Fruit fly (Drosophila melanogaster) whole organism, embryonic: ENCODE results near the gene Ran-like.
A peak's percentile ranks its signal among the peaks of the same experiment; 100 is the strongest.

Experiments used
- ATbp ChIP-seq: fragments of 200-800 bp; sonication (Bioruptor generic); optimal IDR thresholded peaks from 2 replicates; lab custom pipeline; 2017; ENCODE audit warnings: missing biosample characterization, mild to moderate bottlenecking, missing genetic modification characterization, missing genetic modification reagents
- BtbVII ChIP-seq: fragments of 200-800 bp; sonication (Bioruptor generic); optimal IDR thresholded peaks from 3 replicates; lab custom pipeline; 2017; ENCODE audit warnings: missing biosample characterization, mild to moderate bottlenecking, missing genetic modification characterization
- C15 ChIP-seq: fragments of 200-800 bp; sonication (Bioruptor generic); IDR thresholded peaks from 3 replicates; pipeline ENCODE4 v1.3.6; 2022; ENCODE audit warnings: missing biosample characterization, missing genetic modification characterization
- CG12104 ChIP-seq: fragments of 200-800 bp; sonication (Bioruptor generic); optimal IDR thresholded peaks from 3 replicates; lab custom pipeline; 2016; ENCODE audit warnings: missing biosample characterization, missing genetic modification characterization
- CG12155 ChIP-seq: fragments of 200-800 bp; sonication (Bioruptor generic); optimal IDR thresholded peaks from 3 replicates; lab custom pipeline; 2016; ENCODE audit warnings: missing biosample characterization, missing genetic modification characterization
- CG12744 ChIP-seq: fragments of 200-800 bp; sonication (Bioruptor generic); optimal IDR thresholded peaks from 2 replicates; lab custom pipeline; 2016; ENCODE audit warnings: missing biosample characterization, missing genetic modification characterization
- CG12942 ChIP-seq: fragments of 200-800 bp; sonication (Bioruptor generic); optimal IDR thresholded peaks from 3 replicates; lab custom pipeline; 2016; ENCODE audit warnings: missing biosample characterization, missing genetic modification characterization
- CG15269 ChIP-seq: fragments of 200-800 bp; sonication (Bioruptor generic); optimal IDR thresholded peaks from 2 replicates; lab custom pipeline; 2018; ENCODE audit warnings: missing biosample characterization, mild to moderate bottlenecking, missing genetic modification characterization, moderate library complexity
- CG17912 ChIP-seq: fragments of 200-800 bp; sonication (Bioruptor generic); optimal IDR thresholded peaks from 2 replicates; lab custom pipeline; 2018; ENCODE audit warnings: missing biosample characterization, mild to moderate bottlenecking, missing genetic modification characterization
- CG1832 ChIP-seq: fragments of 200-800 bp; sonication (Bioruptor generic); optimal IDR thresholded peaks from 2 replicates; lab custom pipeline; 2017; ENCODE audit warnings: missing biosample characterization, mild to moderate bottlenecking, missing genetic modification characterization, inconsistent platforms
- CG2129 ChIP-seq: fragments of 200-800 bp; sonication (Bioruptor generic); IDR thresholded peaks from 2 replicates; pipeline ENCODE4 v1.3.6; 2022; ENCODE audit warnings: missing biosample characterization, missing genetic modification characterization; ENCODE audit not compliant: partially characterized antibody
- CG2712 ChIP-seq: fragments of 200-800 bp; optimal IDR thresholded peaks from 3 replicates; lab custom pipeline; 2019; ENCODE audit warnings: missing biosample characterization, mild to moderate bottlenecking, missing genetic modification characterization, moderate library complexity
- CG6654 ChIP-seq: fragments of 200-800 bp; sonication (Bioruptor generic); optimal IDR thresholded peaks from 2 replicates; lab custom pipeline; 2017; ENCODE audit warnings: missing biosample characterization, mild to moderate bottlenecking, missing genetic modification characterization
- CG6765 ChIP-seq: fragments of 200-800 bp; sonication (Bioruptor generic); optimal IDR thresholded peaks from 3 replicates; lab custom pipeline; 2017; ENCODE audit warnings: missing biosample characterization, mild to moderate bottlenecking, missing genetic modification characterization
- CG8089 ChIP-seq: fragments of 200-800 bp; sonication (Bioruptor generic); optimal IDR thresholded peaks from 3 replicates; lab custom pipeline; 2016; ENCODE audit warnings: missing biosample characterization, missing genetic modification characterization
- CG8388 ChIP-seq: fragments of 200-800 bp; sonication (Bioruptor generic); optimal IDR thresholded peaks from 2 replicates; lab custom pipeline; 2019; ENCODE audit warnings: missing biosample characterization, mild to moderate bottlenecking, missing genetic modification characterization, moderate library complexity
- CG8944 ChIP-seq: fragments of 200-800 bp; sonication (Bioruptor generic); optimal IDR thresholded peaks from 3 replicates; lab custom pipeline; 2016; ENCODE audit warnings: missing biosample characterization, missing genetic modification characterization
- CG9215 ChIP-seq: fragments of 200-800 bp; sonication (Bioruptor generic); IDR thresholded peaks from 2 replicates; pipeline ENCODE4 v1.3.6; 2022; ENCODE audit warnings: missing biosample characterization, missing genetic modification characterization
- CG9817 ChIP-seq: fragments of 200-800 bp; sonication (Bioruptor generic); optimal IDR thresholded peaks from 2 replicates; lab custom pipeline; 2018; ENCODE audit warnings: missing biosample characterization, mild to moderate bottlenecking, missing genetic modification characterization, moderate library complexity
- CoRest ChIP-seq: fragments of 200-800 bp; sonication (Bioruptor generic); optimal IDR thresholded peaks from 3 replicates; lab custom pipeline; 2018; ENCODE audit warnings: missing biosample characterization, mild to moderate bottlenecking, missing genetic modification characterization, moderate library complexity
- Dfd ChIP-seq, 2 experiments: fragments of >200 bp; optimal IDR thresholded peaks; 2 replicates each; lab custom pipeline; 2017; ENCODE audit warnings: missing biosample characterization in 2 of 2, missing genetic modification characterization in 2 of 2
- Fer3 ChIP-seq: fragments of 200-800 bp; sonication (Bioruptor generic); optimal IDR thresholded peaks from 2 replicates; lab custom pipeline; 2018; ENCODE audit warnings: missing biosample characterization, mild to moderate bottlenecking, missing genetic modification characterization, moderate library complexity
- Hand ChIP-seq: fragments of 200-800 bp; sonication (Bioruptor generic); optimal IDR thresholded peaks from 2 replicates; lab custom pipeline; 2017; ENCODE audit warnings: mild to moderate bottlenecking, missing biosample characterization, missing genetic modification reagents, missing genetic modification characterization
- Meics ChIP-seq: fragments of 200-800 bp; sonication (Bioruptor generic); optimal IDR thresholded peaks from 2 replicates; lab custom pipeline; 2017; ENCODE audit warnings: missing biosample characterization, mild to moderate bottlenecking, missing genetic modification characterization
- Nf-YA ChIP-seq: fragments of 200-800 bp; sonication (Bioruptor generic); IDR thresholded peaks from 2 replicates; pipeline ENCODE4 v1.3.6; 2022; ENCODE audit warnings: missing biosample characterization, missing genetic modification characterization
- Rfx ChIP-seq: fragments of 200-800 bp; sonication (Bioruptor generic); IDR thresholded peaks from 2 replicates; pipeline ENCODE4 v1.3.6; 2022; ENCODE audit warnings: missing biosample characterization, missing genetic modification characterization
- ab ChIP-seq: fragments of 200-800 bp; sonication (Bioruptor generic); optimal IDR thresholded peaks from 2 replicates; lab custom pipeline; 2016; ENCODE audit warnings: missing biosample characterization, missing genetic modification characterization
- bab2 ChIP-seq: fragments of 200-800 bp; sonication (Bioruptor generic); optimal IDR thresholded peaks from 2 replicates; lab custom pipeline; 2016; ENCODE audit warnings: missing biosample characterization, missing genetic modification characterization
- caup ChIP-seq: fragments of 200-800 bp; sonication (Bioruptor generic); optimal IDR thresholded peaks from 3 replicates; lab custom pipeline; 2017; ENCODE audit warnings: missing biosample characterization, mild to moderate bottlenecking, missing genetic modification characterization, moderate library complexity; ENCODE audit not compliant: severe bottlenecking
- croc ChIP-seq: fragments of 200-800 bp; sonication (Bioruptor generic); conservative IDR thresholded peaks from 3 replicates; pipeline ENCODE4 v1.3.6; 2022; ENCODE audit warnings: missing biosample characterization, missing genetic modification characterization
- dati ChIP-seq: fragments of 200-800 bp; sonication (Bioruptor generic); IDR thresholded peaks from 2 replicates; pipeline ENCODE4 v1.3.6; 2022; ENCODE audit warnings: missing biosample characterization, missing genetic modification characterization
- hb ChIP-seq: fragments of 200-800 bp; sonication (Bioruptor generic); IDR thresholded peaks from 3 replicates; pipeline ENCODE4 v1.3.6; 2022; ENCODE audit warnings: missing biosample characterization, missing genetic modification characterization; ENCODE audit not compliant: partially characterized antibody
- knrl ChIP-seq: fragments of 200-800 bp; sonication (Bioruptor generic); IDR thresholded peaks from 3 replicates; pipeline ENCODE4 v1.3.6; 2022; ENCODE audit warnings: missing biosample characterization, missing genetic modification characterization; ENCODE audit not compliant: partially characterized antibody
- lbe ChIP-seq: fragments of 200-800 bp; sonication (Bioruptor generic); optimal IDR thresholded peaks from 2 replicates; lab custom pipeline; 2016; ENCODE audit warnings: missing biosample characterization, mild to moderate bottlenecking, missing genetic modification characterization
- maf-S ChIP-seq: fragments of 200-800 bp; sonication (Bioruptor generic); optimal IDR thresholded peaks from 2 replicates; lab custom pipeline; 2016; ENCODE audit warnings: missing biosample characterization, missing genetic modification characterization
- pb ChIP-seq: fragments of 200-800 bp; sonication (Bioruptor generic); optimal IDR thresholded peaks from 3 replicates; lab custom pipeline; 2016; ENCODE audit warnings: missing biosample characterization, missing genetic modification characterization
- pfk ChIP-seq: fragments of 200-800 bp; sonication (Bioruptor generic); optimal IDR thresholded peaks from 2 replicates; lab custom pipeline; 2018; ENCODE audit warnings: missing biosample characterization, mild to moderate bottlenecking, missing genetic modification characterization, moderate library complexity
- pnt ChIP-seq: fragments of 200-800 bp; sonication (Bioruptor generic); optimal IDR thresholded peaks from 3 replicates; lab custom pipeline; 2016; ENCODE audit warnings: missing biosample characterization, missing genetic modification characterization
- ro ChIP-seq: fragments of 200-800 bp; sonication (Bioruptor generic); IDR thresholded peaks from 2 replicates; pipeline ENCODE4 v1.3.6; 2022; ENCODE audit warnings: missing biosample characterization, missing genetic modification characterization
- sc ChIP-seq, 3 experiments: fragments of >200 bp in 2 of 3; fragments of 200-800 bp in 1 of 3; sonication (Bioruptor generic) in 1 of 3; optimal IDR thresholded peaks; 2 replicates in 2 of 3; 3 replicates in 1 of 3; lab custom pipeline; 2017; ENCODE audit warnings: mild to moderate bottlenecking in 1 of 3, missing biosample characterization in 1 of 3, missing genetic modification characterization in 1 of 3, missing genetic modification reagents in 1 of 3
- slp2 ChIP-seq: fragments of 200-800 bp; sonication (Bioruptor generic); optimal IDR thresholded peaks from 2 replicates; lab custom pipeline; 2016; ENCODE audit warnings: missing biosample characterization, missing genetic modification characterization
- sna ChIP-seq: fragments of 200-800 bp; sonication (Bioruptor generic); IDR thresholded peaks from 2 replicates; pipeline ENCODE4 v1.3.6; 2022; ENCODE audit warnings: missing biosample characterization, missing genetic modification characterization; ENCODE audit not compliant: partially characterized antibody
- so ChIP-seq: fragments of 200-800 bp; sonication (Bioruptor generic); IDR thresholded peaks from 3 replicates; pipeline ENCODE4 v1.3.6; 2022; ENCODE audit warnings: missing biosample characterization, missing genetic modification characterization
- sr ChIP-seq: fragments of 200-800 bp; sonication (Bioruptor generic); IDR thresholded peaks from 3 replicates; pipeline ENCODE4 v1.3.6; 2022; ENCODE audit warnings: missing biosample characterization, missing genetic modification characterization
- tap ChIP-seq: fragments of 200-800 bp; optimal IDR thresholded peaks from 3 replicates; lab custom pipeline; 2019; ENCODE audit warnings: missing biosample characterization, mild to moderate bottlenecking, missing genetic modification characterization, moderate library complexity
- tna ChIP-seq: fragments of 200-800 bp; sonication (Bioruptor generic); IDR thresholded peaks from 2 replicates; pipeline ENCODE4 v1.3.6; 2022; ENCODE audit warnings: missing biosample characterization, missing genetic modification characterization; ENCODE audit not compliant: partially characterized antibody
- wdn ChIP-seq: fragments of 200-800 bp; sonication (Bioruptor generic); IDR thresholded peaks from 2 replicates; pipeline ENCODE4 v1.3.6; 2022; ENCODE audit warnings: missing biosample characterization, missing genetic modification characterization
- wek ChIP-seq: fragments of 200-800 bp; sonication (Bioruptor generic); optimal IDR thresholded peaks from 3 replicates; lab custom pipeline; 2018; ENCODE audit warnings: missing biosample characterization, mild to moderate bottlenecking, missing genetic modification characterization, moderate library complexity
- z ChIP-seq: fragments of 200-800 bp; sonication (Bioruptor generic); IDR thresholded peaks from 3 replicates; pipeline ENCODE4 v1.3.6; 2022; ENCODE audit warnings: missing biosample characterization, missing genetic modification characterization

Gene Ran-like

DNA sequence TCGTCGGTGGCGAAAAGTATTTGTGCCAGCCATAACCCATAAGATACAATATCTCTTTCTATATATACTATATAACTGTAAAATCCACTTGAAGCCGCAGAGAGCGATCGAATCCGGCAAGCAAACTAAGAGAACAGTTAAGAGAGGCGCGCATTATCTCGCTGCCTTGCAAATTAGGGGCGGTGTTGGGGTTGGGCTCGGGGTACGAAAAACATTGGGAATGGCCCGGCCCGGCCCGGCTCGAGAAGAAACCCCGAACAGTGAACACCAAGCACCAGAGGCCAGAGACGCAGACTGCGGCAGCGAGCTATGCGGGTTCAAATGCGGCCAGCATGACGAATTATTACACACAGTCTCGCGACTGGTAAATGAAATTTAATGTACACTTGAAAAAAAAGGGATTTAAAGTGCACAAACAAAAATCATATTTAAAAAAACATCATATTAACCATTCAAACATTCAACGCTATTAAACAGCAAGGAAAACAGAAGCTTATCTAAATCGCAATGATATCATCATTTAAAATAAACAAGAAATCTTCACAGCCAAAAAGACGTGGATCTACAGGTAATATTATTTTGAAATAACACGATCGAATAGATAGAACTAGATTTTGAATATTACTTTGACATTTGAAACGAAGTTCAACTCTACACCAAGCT is 47.3 kb upstream of the Ran-like start (continued):
- TF ChIP-seq wdn (GFP tag; lab: Robert Waterston, UW) = 0 out of 2 replicates have a peak, but pooled peaks have one; percentile 5
- no peak for TF ChIP-seq CG6765 (GFP tag; lab: Kevin White, UChicago)
- peak; percentile 4 for TF ChIP-seq CG12155 (GFP tag; lab: Kevin White, UChicago)
- TF ChIP-seq tna (GFP tag; lab: Robert Waterston, UW) = no peak
- TF ChIP-seq CG12104 = peak; percentile 63
- TF ChIP-seq CG9215 (GFP tag; lab: Robert Waterston, UW) = no peak
- no peak for TF ChIP-seq Hand
- TF ChIP-seq BtbVII = no peak
- no peak for TF ChIP-seq CG17912 (GFP tag; lab: Kevin White, UChicago)
- no peak for TF ChIP-seq sna (GFP tag; lab: Robert Waterston, UW)
- TF ChIP-seq croc (GFP tag; lab: Robert Waterston, UW) = no peak
- no peak for TF ChIP-seq CG8089
- no peak for TF ChIP-seq tap (tag; lab: Kevin White, UChicago)
- TF ChIP-seq CG12942 = no peak
- no peak for TF ChIP-seq CG8944 (GFP tag; lab: Kevin White, UChicago)
- TF ChIP-seq ATbp (GFP tag; lab: Kevin White, UChicago) = no peak
- TF ChIP-seq lbe = peak; percentile 74
- TF ChIP-seq Nf-YA (GFP tag; lab: Robert Waterston, UW) = peak; percentile 53; the same call in 1 of the 2 replicates
- no peak for TF ChIP-seq maf-S
- TF ChIP-seq so (GFP tag; lab: Robert Waterston, UW) = 0 out of 3 replicates have a peak, but pooled peaks have one; percentile 25
- TF ChIP-seq bab2 (GFP tag; lab: Kevin White, UChicago) = no peak
- 0 out of 3 replicates have a peak, but pooled peaks have one; percentile 39 for TF ChIP-seq C15 (GFP tag; lab: Robert Waterston, UW)
- peak; percentile 16 for TF ChIP-seq Fer3 (tag; lab: Kevin White, UChicago)
- TF ChIP-seq CG1832 (GFP tag; lab: Kevin White, UChicago) = no peak
- TF ChIP-seq caup (GFP tag; lab: Kevin White, UChicago) = no peak
- TF ChIP-seq slp2 (GFP tag; lab: Kevin White, UChicago) = peak; percentile 15
- TF ChIP-seq CG9817 (tag; lab: Kevin White, UChicago) = peak; percentile 20
- TF ChIP-seq CoRest = peak; percentile 17
- TF ChIP-seq Rfx (GFP tag; lab: Robert Waterston, UW) = peak; percentile 23; the same call in 1 of the 2 replicates
- TF ChIP-seq CG12744 (GFP tag; lab: Kevin White, UChicago) = no peak
- no peak for TF ChIP-seq CG2129 (GFP tag; lab: Robert Waterston, UW)
- TF ChIP-seq ro (GFP tag; lab: Robert Waterston, UW) = no peak
- no peak for TF ChIP-seq hb (GFP tag; lab: Robert Waterston, UW)
- no peak for TF ChIP-seq pb (GFP tag; lab: Kevin White, UChicago)
- no peak for TF ChIP-seq CG8388
- no peak for TF ChIP-seq wek (GFP tag; lab: Kevin White, UChicago)
- TF ChIP-seq CG15269 = no peak
- TF ChIP-seq dati (GFP tag; lab: Robert Waterston, UW) = no peak
- TF ChIP-seq knrl = no peak
- no peak for TF ChIP-seq z (GFP tag; lab: Robert Waterston, UW)
- no peak for TF ChIP-seq sc (optimal IDR thresholded peaks at IDR 0.05; lab: Kevin White, UChicago)
- TF ChIP-seq sc (GFP tag; optimal IDR thresholded peaks at IDR 0.05; lab: Kevin White, UChicago) = no peak
- TF ChIP-seq Meics (GFP tag; lab: Kevin White, UChicago) = peak; percentile 49
- TF ChIP-seq CG6654 (GFP tag; lab: Kevin White, UChicago) = peak; percentile 1
- peak; percentile 61 for TF ChIP-seq CG2712
- TF ChIP-seq ab (GFP tag; lab: Kevin White, UChicago) = no peak
- no peak for TF ChIP-seq pfk (GFP tag; lab: Kevin White, UChicago)
- TF ChIP-seq sr (GFP tag; lab: Robert Waterston, UW) = no peak
- no peak for TF ChIP-seq pnt
- TF ChIP-seq Dfd (GFP tag; optimal IDR thresholded peaks at IDR 0.05; lab: Kevin White, UChicago) = no peak
